Worm (Caenorhabditis elegans): ENCODE data around the gene K06A4.6.

K06A4.6 gene

ce11 chrV:9504474-9504960 is 24.1 kb upstream of the K06A4.6 start, which contains the start of gene haao-1:
TSS of gene haao-1 (plus strand) at chrV:9504910.
- TF ChIP-seq egl-44 (GFP tag; IDR thresholded peaks at IDR 0.05) (no peak), lag-1 (GFP tag; IDR thresholded peaks at IDR 0.05) (no peak), T26A5.8 (tag; optimal IDR thresholded peaks at IDR 0.05) (no peak), B0336.3 (GFP tag; IDR thresholded peaks at IDR 0.05) (no peak), rpc-1 (optimal IDR thresholded peaks at IDR 0.05) (no peak), rpc-1 (tag; optimal IDR thresholded peaks at IDR 0.05) (no peak), attf-6 (GFP tag; IDR thresholded peaks at IDR 0.05) (no peak), F37B4.10 (GFP tag; IDR thresholded peaks at IDR 0.05) (no peak), nhr-90 (tag; optimal IDR thresholded peaks at IDR 0.05) (no peak), lin-40 (tag; optimal IDR thresholded peaks at IDR 0.05) (no peak), ccch-3 (GFP tag; optimal IDR thresholded peaks at IDR 0.05) (no peak), snpc-1.3 (tag; optimal IDR thresholded peaks at IDR 0.05; ENCODE audit: insufficient read depth) (no peak), nfya-2 (GFP tag; IDR thresholded peaks at IDR 0.05) (no peak), ZK185.1 (tag; optimal IDR thresholded peaks at IDR 0.05; ENCODE audit: poor library complexity, severe bottlenecking) (no peak)

DNA sequence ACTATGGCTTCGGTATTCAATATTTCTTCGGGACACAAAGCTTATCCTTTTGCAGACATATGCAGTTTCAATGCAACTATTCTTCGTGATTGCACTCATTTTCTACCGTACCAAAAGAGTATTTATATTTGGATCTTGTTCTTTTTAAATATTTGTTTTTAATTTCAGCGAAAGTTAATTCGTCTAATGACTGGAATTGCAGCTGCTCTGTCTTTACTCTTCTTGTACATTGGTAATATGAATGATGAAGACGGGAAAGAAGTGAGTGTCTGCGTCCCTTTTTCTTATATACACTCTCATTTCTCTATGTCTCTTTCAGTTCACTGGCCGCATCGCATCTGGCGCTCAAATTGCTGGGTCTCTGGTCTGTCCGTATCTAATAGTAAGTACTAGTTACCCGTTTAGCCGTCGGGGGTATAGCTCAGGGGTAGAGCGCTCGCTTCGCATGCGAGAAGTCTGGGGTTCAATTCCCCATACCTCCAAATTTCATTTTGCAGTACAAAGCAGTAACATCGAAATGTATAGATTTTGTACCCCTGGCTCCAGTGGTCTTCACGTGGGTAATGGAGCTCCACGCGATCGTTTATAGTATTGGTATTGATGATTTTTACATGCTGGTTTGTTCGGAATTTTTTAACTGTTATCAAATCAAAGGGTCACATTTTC is 22.8 kb upstream of the K06A4.6 start:
- peak; percentile 67 for TF ChIP-seq madf-6 (GFP tag; IDR thresholded peaks at IDR 0.05)
- no peak for TF ChIP-seq nfya-1 (tag; optimal IDR thresholded peaks at IDR 0.05; ENCODE audit: borderline replicate concordance, insufficient read depth)
- peak; percentile 91 for TF ChIP-seq hmg-1.2 (GFP tag; IDR thresholded peaks at IDR 0.05)
- no peak for TF ChIP-seq dpff-1 (tag; optimal IDR thresholded peaks at IDR 0.05)
- TF ChIP-seq dpl-1 (GFP tag; optimal IDR thresholded peaks at IDR 0.05), result no peak
- peak; percentile 92; the same call in 1 of the 2 replicates for TF ChIP-seq nhr-120 (GFP tag; IDR thresholded peaks at IDR 0.05)
- no peak for TF ChIP-seq F49E8.2 (tag; optimal IDR thresholded peaks at IDR 0.05; ENCODE audit: insufficient read depth)
- no peak for TF ChIP-seq F57A8.1 (GFP tag; optimal IDR thresholded peaks at IDR 0.05)
- no peak for TF ChIP-seq zfh-2 (GFP tag; conservative IDR thresholded peaks at IDR 0.05)
- TF ChIP-seq F52B5.7 (tag; optimal IDR thresholded peaks at IDR 0.05), result peak; percentile 43
- TF ChIP-seq egl-44 (GFP tag; IDR thresholded peaks at IDR 0.05), result peak; percentile 90
- no peak for TF ChIP-seq B0035.1 (tag; optimal IDR thresholded peaks at IDR 0.05)
- no peak for TF ChIP-seq xnd-1 (tag; optimal IDR thresholded peaks at IDR 0.05)
- TF ChIP-seq F55B11.4 (tag; optimal IDR thresholded peaks at IDR 0.05; ENCODE audit: borderline replicate concordance, insufficient read depth), result no peak
- TF ChIP-seq ceh-40 (GFP tag; IDR thresholded peaks at IDR 0.05), result 0 out of 2 replicates have a peak, but pooled peaks have one; percentile 70
- TF ChIP-seq F57C9.4 (tag; optimal IDR thresholded peaks at IDR 0.05), result no peak
- TF ChIP-seq Y53G8AR.9 (GFP tag; conservative IDR thresholded peaks at IDR 0.05), result no peak
- no peak for TF ChIP-seq madf-8 (GFP tag; conservative IDR thresholded peaks at IDR 0.05)
- TF ChIP-seq hlh-12 (tag; optimal IDR thresholded peaks at IDR 0.05), result no peak
- TF ChIP-seq lsl-1 (GFP tag; optimal IDR thresholded peaks at IDR 0.05), result peak; percentile 16
- peak; percentile 16; the same call in 1 of the 2 replicates for TF ChIP-seq ceh-100 (GFP tag; IDR thresholded peaks at IDR 0.05)
- no peak for TF ChIP-seq Y53F4B.3 (GFP tag; IDR thresholded peaks at IDR 0.05)
- TF ChIP-seq nfyb-1 (GFP tag; IDR thresholded peaks at IDR 0.05), result peak; percentile 89
- peak; percentile 87 for TF ChIP-seq lin-26 (GFP tag; IDR thresholded peaks at IDR 0.05)
- no peak for TF ChIP-seq C17E4.6 (GFP tag; IDR thresholded peaks at IDR 0.05)
- peak; percentile 70 for TF ChIP-seq lir-1 (GFP tag; conservative IDR thresholded peaks at IDR 0.05)
- TF ChIP-seq pbrm-1 (GFP tag; IDR thresholded peaks at IDR 0.05), result peak; percentile 44; the same call in 1 of the 2 replicates
- TF ChIP-seq rcor-1 (GFP tag; IDR thresholded peaks at IDR 0.05), result peak; percentile 78
- peak; percentile 45 for TF ChIP-seq K12H6.12 (tag; optimal IDR thresholded peaks at IDR 0.05)
- TF ChIP-seq cebp-1 (GFP tag; IDR thresholded peaks at IDR 0.05), result no peak
- no peak for TF ChIP-seq cebp-1 (tag; optimal IDR thresholded peaks at IDR 0.05)
- TF ChIP-seq tbp1 (GFP tag; optimal IDR thresholded peaks at IDR 0.05), result peak; percentile 96
- peak; percentile 47 for TF ChIP-seq mes-4 (tag; optimal IDR thresholded peaks at IDR 0.05)
- TF ChIP-seq hsf-1 (GFP tag; IDR thresholded peaks at IDR 0.05), result peak; percentile 61; the same call in 1 of the 2 replicates

Measured in whole organism, young adult.